Fruit fly (Drosophila melanogaster) whole organism, adult: ENCODE measurements around the gene CG9171.
A peak's percentile ranks its signal among the peaks of the same experiment; 100 is the strongest.

Experiments used
- CG11617 ChIP-seq: fragments of 200-800 bp; sonication (Bioruptor generic); optimal IDR thresholded peaks from 2 replicates; lab custom pipeline; 2017; ENCODE audit warnings: mild to moderate bottlenecking, missing biosample characterization, missing genetic modification reagents, missing genetic modification characterization
- CG12768 ChIP-seq: fragments of 200-800 bp; sonication (Bioruptor generic); optimal IDR thresholded peaks from 2 replicates; lab custom pipeline; 2017; ENCODE audit warnings: missing biosample characterization, missing genetic modification characterization, mild to moderate bottlenecking, moderate library complexity, missing genetic modification reagents
- CG14711 ChIP-seq: fragments of 200-800 bp; sonication (Bioruptor generic); optimal IDR thresholded peaks from 2 replicates; lab custom pipeline; 2018; ENCODE audit warnings: missing biosample characterization, mild to moderate bottlenecking, missing genetic modification characterization, moderate library complexity
- CG1620 ChIP-seq: fragments of 200-800 bp; sonication (Bioruptor generic); optimal IDR thresholded peaks from 2 replicates; lab custom pipeline; 2016; ENCODE audit warnings: missing biosample characterization, missing genetic modification characterization
- CG33017 ChIP-seq: fragments of 200-800 bp; sonication (Bioruptor generic); optimal IDR thresholded peaks from 2 replicates; lab custom pipeline; 2018; ENCODE audit warnings: missing biosample characterization, mild to moderate bottlenecking, missing genetic modification characterization, moderate library complexity
- CG5204 ChIP-seq: fragments of 200-800 bp; sonication (Bioruptor generic); optimal IDR thresholded peaks from 2 replicates; lab custom pipeline; 2016; ENCODE audit warnings: missing biosample characterization, missing genetic modification characterization
- CG7045 ChIP-seq: fragments of 200-800 bp; sonication (Bioruptor generic); optimal IDR thresholded peaks from 2 replicates; lab custom pipeline; 2017; ENCODE audit warnings: missing biosample characterization, mild to moderate bottlenecking, missing genetic modification characterization
- CG7101 ChIP-seq: fragments of 200-800 bp; sonication (Bioruptor generic); optimal IDR thresholded peaks from 2 replicates; lab custom pipeline; 2018; ENCODE audit warnings: missing biosample characterization, mild to moderate bottlenecking, missing genetic modification characterization, moderate library complexity
- Clk ChIP-seq: fragments of 200-800 bp; sonication (Bioruptor generic); optimal IDR thresholded peaks from 2 replicates; lab custom pipeline; 2017; ENCODE audit warnings: missing biosample characterization, missing genetic modification characterization
- Crg-1 ChIP-seq: fragments of 200-800 bp; sonication (Bioruptor generic); optimal IDR thresholded peaks from 2 replicates; lab custom pipeline; 2016; ENCODE audit warnings: missing biosample characterization, missing genetic modification characterization
- Hr96 ChIP-seq: fragments of 200-800 bp; sonication (Bioruptor generic); optimal IDR thresholded peaks from 2 replicates; lab custom pipeline; 2016; ENCODE audit warnings: missing biosample characterization, missing genetic modification characterization
- Mnt ChIP-seq: fragments of 200-800 bp; sonication (Bioruptor generic); optimal IDR thresholded peaks from 2 replicates; lab custom pipeline; 2016; ENCODE audit warnings: missing biosample characterization, mild to moderate bottlenecking, missing genetic modification characterization
- bab1 ChIP-seq: fragments of 200-800 bp; sonication (Bioruptor generic); optimal IDR thresholded peaks from 3 replicates; lab custom pipeline; 2019; ENCODE audit warnings: missing biosample characterization, mild to moderate bottlenecking, missing genetic modification characterization, moderate library complexity
- cic ChIP-seq: fragments of 200-800 bp; sonication (Bioruptor generic); optimal IDR thresholded peaks from 2 replicates; lab custom pipeline; 2017; ENCODE audit warnings: missing biosample characterization, mild to moderate bottlenecking, missing genetic modification characterization, moderate library complexity
- cnc ChIP-seq, 2 experiments: fragments of >200 bp; optimal IDR thresholded peaks; 2 replicates each; lab custom pipeline; 2017
- kay ChIP-seq: fragments of 200-800 bp; sonication (Bioruptor generic); peaks from one replicate; lab custom pipeline; 2016; ENCODE audit warnings: missing biosample characterization, missing genetic modification characterization, borderline replicate concordance
- ovo ChIP-seq: fragments of 200-800 bp; sonication (Bioruptor generic); optimal IDR thresholded peaks from 2 replicates; lab custom pipeline; 2016; ENCODE audit warnings: missing biosample characterization, missing genetic modification characterization
- pad ChIP-seq: fragments of 200-800 bp; sonication (Bioruptor generic); optimal IDR thresholded peaks from 3 replicates; lab custom pipeline; 2017; ENCODE audit warnings: missing biosample characterization, missing genetic modification characterization, mild to moderate bottlenecking, moderate library complexity, missing genetic modification reagents
- tj ChIP-seq: fragments of 200-800 bp; sonication (Bioruptor generic); optimal IDR thresholded peaks from 3 replicates; lab custom pipeline; 2017; ENCODE audit warnings: missing biosample characterization, mild to moderate bottlenecking, missing genetic modification characterization, moderate library complexity
- toe ChIP-seq: fragments of 200-800 bp; sonication (Bioruptor generic); optimal IDR thresholded peaks from 2 replicates; lab custom pipeline; 2016; ENCODE audit warnings: missing biosample characterization, missing genetic modification characterization

CG9171 gene

DNA sequence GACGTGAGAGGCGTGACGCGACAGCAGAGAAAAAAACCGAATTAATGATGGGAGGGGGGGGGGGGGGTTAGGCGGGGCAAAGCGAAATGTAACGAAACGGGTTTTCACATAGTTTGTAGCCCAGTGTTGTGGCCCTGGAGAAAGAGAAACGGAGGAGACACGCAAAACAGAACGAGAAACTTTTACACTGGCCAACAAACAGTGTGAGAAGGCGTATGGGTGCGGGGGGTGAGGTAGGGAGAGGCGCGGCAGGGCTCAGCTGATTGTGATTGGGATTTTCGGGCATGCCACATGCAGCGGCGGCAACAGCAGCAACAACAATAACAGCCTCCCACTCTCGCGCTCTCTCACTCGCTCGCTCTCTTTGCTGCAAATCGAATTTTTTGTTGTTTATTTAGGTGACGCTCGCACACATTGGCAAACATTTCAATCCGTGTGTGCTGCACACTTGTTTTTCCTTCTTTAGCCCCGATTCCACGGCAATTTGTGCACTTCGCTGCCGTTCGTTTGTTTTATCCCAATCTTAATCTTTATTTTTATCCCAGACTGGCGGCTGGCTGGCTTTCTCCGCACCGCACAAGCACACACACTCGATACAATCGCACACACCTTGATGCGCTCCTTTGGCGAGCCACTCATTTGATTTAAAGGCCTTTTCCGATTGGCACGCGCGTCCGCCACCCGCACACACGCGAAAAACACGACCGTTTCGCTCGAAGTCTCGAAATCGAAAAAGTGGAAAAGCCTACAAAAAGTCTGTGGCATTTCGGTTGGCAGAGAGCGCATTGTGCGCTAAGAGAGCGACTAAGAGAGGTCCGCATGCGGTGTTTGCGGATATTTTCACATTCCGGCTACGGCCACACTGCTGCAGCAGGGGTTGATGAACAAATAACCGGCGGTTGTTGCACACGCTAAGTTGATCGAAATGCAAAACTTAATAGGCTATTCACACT, at the start of gene CG9171:
Gene CG9171 (minus strand): TSS at position 819 of the 953 bp plus-strand sequence.
- TF ChIP-seq Clk (GFP tag; lab: Kevin White, UChicago): no peak
- peak; percentile 28 for TF ChIP-seq pad (GFP tag; lab: Kevin White, UChicago)
- TF ChIP-seq CG1620 (GFP tag; lab: Kevin White, UChicago): no peak
- TF ChIP-seq CG12768 (GFP tag; lab: Kevin White, UChicago): peak; percentile 45
- peak; percentile 80 for TF ChIP-seq Mnt (GFP tag; lab: Kevin White, UChicago)
- TF ChIP-seq CG5204 (GFP tag; lab: Kevin White, UChicago): no peak
- peak; percentile 61 for TF ChIP-seq bab1 (GFP tag; lab: Kevin White, UChicago)
- TF ChIP-seq CG7101 (tag; lab: Kevin White, UChicago): no peak
- TF ChIP-seq CG11617 (GFP tag; lab: Kevin White, UChicago): peak; percentile 35
- TF ChIP-seq tj (GFP tag; lab: Kevin White, UChicago): peak; percentile 8

DNA sequence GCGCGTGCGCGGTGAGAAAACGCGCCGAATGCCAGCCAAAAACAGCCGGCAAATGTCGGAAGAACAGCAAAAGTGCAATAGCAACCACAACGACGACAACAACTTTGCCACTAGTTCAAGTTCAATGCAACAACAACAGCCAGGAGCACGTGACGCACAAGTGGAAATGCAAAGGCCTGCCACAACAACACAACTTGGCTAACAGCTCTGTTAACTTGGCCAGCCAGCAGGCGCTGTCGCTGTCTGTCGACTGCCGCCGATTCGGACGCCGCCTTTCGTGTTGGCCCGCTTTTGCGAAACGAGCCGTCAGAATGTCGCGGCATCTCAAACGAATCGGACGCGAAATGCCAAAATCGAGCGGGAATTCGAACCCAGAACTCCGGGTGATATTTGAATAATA, 23.7 kb upstream of the CG9171 start, which contains the start of gene TrissinR:
Gene TrissinR (plus strand): TSS at position 301 of the 400 bp plus-strand sequence.
- no peak for TF ChIP-seq toe
- TF ChIP-seq CG5204 (GFP tag; lab: Kevin White, UChicago): no peak
- no peak for TF ChIP-seq Clk (GFP tag; lab: Kevin White, UChicago)
- TF ChIP-seq CG14711 (tag; lab: Kevin White, UChicago): no peak
- TF ChIP-seq Hr96 (GFP tag; lab: Kevin White, UChicago): no peak
- TF ChIP-seq CG1620 (GFP tag; lab: Kevin White, UChicago): no peak
- no peak for TF ChIP-seq CG33017 (tag; lab: Kevin White, UChicago)
- no peak for TF ChIP-seq cnc (optimal IDR thresholded peaks at IDR 0.05; lab: Kevin White, UChicago)
- no peak for TF ChIP-seq tj (GFP tag; lab: Kevin White, UChicago)
- no peak for TF ChIP-seq CG11617 (GFP tag; lab: Kevin White, UChicago)
- no peak for TF ChIP-seq pad (GFP tag; lab: Kevin White, UChicago)
- TF ChIP-seq kay (GFP tag; lab: Kevin White, UChicago): no peak
- no peak for TF ChIP-seq CG7101 (tag; lab: Kevin White, UChicago)
- TF ChIP-seq Mnt (GFP tag; lab: Kevin White, UChicago): no peak
- no peak for TF ChIP-seq cic (GFP tag; lab: Kevin White, UChicago)

DNA sequence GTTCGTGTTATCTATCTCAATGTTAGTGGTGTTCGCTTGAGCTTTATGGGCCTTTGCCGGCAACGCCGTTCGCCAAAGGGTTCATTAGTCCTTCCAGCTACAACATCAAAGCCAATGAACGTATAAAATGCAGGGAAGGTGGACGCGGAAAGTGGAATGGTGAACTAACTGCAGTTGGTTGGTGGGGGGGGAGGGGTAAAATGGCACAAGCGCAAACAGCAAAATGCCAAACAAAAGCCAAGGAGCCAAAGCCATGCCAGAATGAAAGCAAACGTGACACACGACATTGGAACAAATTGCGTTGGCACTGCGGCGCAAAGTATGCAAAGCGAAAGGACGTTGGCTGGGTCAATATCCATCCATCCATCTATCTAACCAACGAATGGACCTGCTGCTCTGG, 20.9 kb upstream of the CG9171 start:
- no peak for TF ChIP-seq CG14711 (tag; lab: Kevin White, UChicago)
- TF ChIP-seq kay (GFP tag; lab: Kevin White, UChicago): no peak
- no peak for TF ChIP-seq CG7101 (tag; lab: Kevin White, UChicago)
- no peak for TF ChIP-seq Clk (GFP tag; lab: Kevin White, UChicago)
- TF ChIP-seq CG5204 (GFP tag; lab: Kevin White, UChicago): no peak
- no peak for TF ChIP-seq cic (GFP tag; lab: Kevin White, UChicago)
- TF ChIP-seq Crg-1: no peak
- no peak for TF ChIP-seq CG11617 (GFP tag; lab: Kevin White, UChicago)
- TF ChIP-seq cnc (optimal IDR thresholded peaks at IDR 0.05; lab: Kevin White, UChicago): no peak
- TF ChIP-seq pad (GFP tag; lab: Kevin White, UChicago): no peak
- no peak for TF ChIP-seq toe
- TF ChIP-seq bab1 (GFP tag; lab: Kevin White, UChicago): no peak
- TF ChIP-seq ovo: no peak

DNA sequence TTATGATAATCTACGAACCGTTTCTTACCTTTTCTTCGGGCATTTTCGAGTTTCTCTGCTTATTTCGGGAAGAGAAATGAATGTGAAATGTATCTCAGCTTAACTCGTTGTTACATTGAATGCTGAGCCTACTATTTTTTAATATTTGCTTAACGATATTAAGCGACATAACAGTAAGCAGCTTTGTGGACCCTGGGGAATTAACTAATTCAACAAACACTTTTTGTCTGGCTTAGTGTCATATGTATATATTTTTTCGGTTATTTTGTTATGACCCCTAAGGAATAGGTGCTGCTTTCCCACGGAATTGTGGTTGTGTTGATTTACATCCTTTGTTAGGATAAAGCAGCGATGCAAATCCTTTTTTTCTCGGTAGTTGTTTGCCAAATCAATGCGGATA, 18.3 kb upstream of the CG9171 start, which contains the start of gene COX6CL:
Gene COX6CL (minus strand): TSS at position 101 of the 400 bp plus-strand sequence.
- TF ChIP-seq CG14711 (tag; lab: Kevin White, UChicago) (no peak), tj (GFP tag; lab: Kevin White, UChicago) (no peak), bab1 (GFP tag; lab: Kevin White, UChicago) (no peak), kay (GFP tag; lab: Kevin White, UChicago) (no peak), Clk (GFP tag; lab: Kevin White, UChicago) (no peak), Crg-1 (no peak), ovo (no peak)

DNA sequence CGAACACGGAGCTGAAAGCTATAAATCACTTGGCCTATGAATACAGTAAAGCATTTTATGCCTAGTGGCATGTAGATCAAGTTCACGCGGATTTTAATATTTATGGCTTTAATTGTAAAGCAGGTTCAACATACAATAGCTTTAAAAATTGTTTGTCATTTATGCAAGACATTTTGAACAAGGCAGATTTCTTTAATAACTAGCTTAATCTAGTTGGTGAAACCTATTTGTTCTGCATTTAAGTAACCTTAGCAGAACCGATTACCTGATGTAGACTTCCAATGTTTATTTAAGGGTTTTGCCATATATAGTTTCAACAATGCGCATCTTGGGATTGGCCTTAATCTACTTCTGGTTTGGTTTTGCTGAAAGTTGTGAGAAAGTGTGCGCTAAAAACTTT, 11.2 kb upstream of the CG9171 start, which contains the start of gene CG43307:
Gene CG43307 (plus strand): TSS at position 301 of the 400 bp plus-strand sequence.
- TF ChIP-seq ovo (no peak), pad (GFP tag; lab: Kevin White, UChicago) (no peak), Mnt (GFP tag; lab: Kevin White, UChicago) (no peak), Hr96 (GFP tag; lab: Kevin White, UChicago) (no peak), CG33017 (tag; lab: Kevin White, UChicago) (no peak), bab1 (GFP tag; lab: Kevin White, UChicago) (no peak), CG11617 (GFP tag; lab: Kevin White, UChicago) (no peak), kay (GFP tag; lab: Kevin White, UChicago) (no peak), cic (GFP tag; lab: Kevin White, UChicago) (no peak), cnc (optimal IDR thresholded peaks at IDR 0.05; lab: Kevin White, UChicago) (no peak), Clk (GFP tag; lab: Kevin White, UChicago) (no peak), CG12768 (GFP tag; lab: Kevin White, UChicago) (no peak), CG7045 (GFP tag; lab: Kevin White, UChicago) (no peak), CG7101 (tag; lab: Kevin White, UChicago) (no peak)
